Worm (Caenorhabditis elegans): ENCODE data around the gene lipl-3.

lipl-3 gene

DNA sequence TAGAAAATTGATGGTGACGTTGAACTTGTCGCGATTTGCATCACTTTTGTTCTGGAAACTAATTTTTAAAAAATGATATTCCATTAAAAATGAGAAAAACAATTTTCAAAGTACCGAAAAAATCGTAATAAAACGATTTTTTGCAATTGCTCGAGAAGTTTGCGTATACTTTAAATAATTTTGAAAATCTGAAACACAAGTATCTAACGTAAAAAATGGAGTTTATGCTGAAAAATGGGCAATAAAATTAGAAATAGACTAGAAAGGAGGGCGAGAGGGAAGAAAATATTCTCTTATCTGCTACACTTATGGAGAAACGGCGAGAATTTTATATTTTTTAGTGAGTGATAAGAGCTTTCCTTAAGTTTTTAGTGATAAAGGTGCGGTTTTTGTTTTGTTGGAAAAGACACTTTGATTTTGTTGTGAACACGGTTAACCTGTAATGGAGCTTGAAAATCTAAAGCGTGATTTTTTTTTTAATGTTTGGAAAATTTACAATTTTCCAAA lies 40.7 kb downstream of the lipl-3 start, which contains the start of gene nhr-130 (continued):
- no peak for TF ChIP-seq snpc-4 (tag; optimal IDR thresholded peaks at IDR 0.05)

DNA sequence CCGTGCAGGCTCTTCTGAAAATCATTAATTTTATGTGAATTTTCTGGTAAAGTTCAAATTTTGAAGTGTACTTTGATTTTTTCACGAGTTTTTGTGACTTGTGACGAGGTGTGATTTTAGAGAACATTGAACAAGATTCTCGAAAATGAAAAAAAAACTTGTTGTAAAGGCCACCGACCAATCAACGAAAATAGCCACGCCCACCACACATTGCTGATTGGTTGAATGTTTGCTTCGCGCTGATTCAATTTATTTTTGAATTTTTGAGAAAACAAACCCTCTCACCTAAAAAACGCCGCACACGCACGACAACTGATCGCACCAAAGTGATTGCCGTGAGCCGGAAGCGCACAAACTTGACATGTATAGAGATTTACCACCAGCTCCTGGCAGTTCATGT lies 41.2 kb downstream of the lipl-3 start:
- TF ChIP-seq tbx-2 (tag; optimal IDR thresholded peaks at IDR 0.05) (no peak), pqm-1 (tag; optimal IDR thresholded peaks at IDR 0.05) (peak; percentile 0), ztf-4 (tag; optimal IDR thresholded peaks at IDR 0.05) (no peak), elt-3 (tag; optimal IDR thresholded peaks at IDR 0.05) (no peak), egl-5 (tag; optimal IDR thresholded peaks at IDR 0.05) (no peak), hmg-11 (tag; optimal IDR thresholded peaks at IDR 0.05) (no peak), lsy-12 (tag; optimal IDR thresholded peaks at IDR 0.05) (no peak), ceh-82 (tag; optimal IDR thresholded peaks at IDR 0.05) (no peak), fkh-10 (GFP tag; optimal IDR thresholded peaks at IDR 0.05) (no peak), zag-1 (tag; optimal IDR thresholded peaks at IDR 0.05) (no peak), nfya-1 (tag; optimal IDR thresholded peaks at IDR 0.05; ENCODE audit: insufficient read depth) (peak; percentile 74), lin-15B (tag; optimal IDR thresholded peaks at IDR 0.05) (no peak), daf-12 (tag; optimal IDR thresholded peaks at IDR 0.05) (no peak)

DNA sequence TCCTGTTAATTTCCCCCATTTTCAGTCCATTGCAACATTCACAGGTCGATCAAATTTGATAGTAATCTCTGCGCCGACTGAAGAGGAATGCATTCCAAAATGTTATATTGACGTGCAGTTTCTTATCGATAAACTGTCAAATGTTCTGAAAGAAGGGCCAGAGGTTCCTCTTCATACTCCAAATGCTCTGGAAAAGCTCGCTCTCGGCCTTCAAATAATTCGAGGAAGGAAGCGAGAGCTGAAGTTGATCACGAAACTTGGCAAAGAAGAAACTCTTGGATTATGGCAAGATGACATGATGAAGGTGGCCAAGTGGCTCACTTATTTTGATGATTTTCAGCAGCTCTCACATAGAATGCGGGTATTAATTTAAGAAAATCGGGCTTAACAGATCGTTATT lies 45.0 kb downstream of the lipl-3 start:
- TF ChIP-seq lin-15B (tag; optimal IDR thresholded peaks at IDR 0.05): no peak
- no peak for TF ChIP-seq mml-1 (tag; optimal IDR thresholded peaks at IDR 0.05)
- TF ChIP-seq ztf-4 (tag; optimal IDR thresholded peaks at IDR 0.05): no peak
- TF ChIP-seq nhr-12 (tag; optimal IDR thresholded peaks at IDR 0.05): no peak
- no peak for TF ChIP-seq nhr-67 (tag; optimal IDR thresholded peaks at IDR 0.05)
- no peak for TF ChIP-seq unc-62 (GFP tag; optimal IDR thresholded peaks at IDR 0.05)
- no peak for TF ChIP-seq egl-5 (tag; optimal IDR thresholded peaks at IDR 0.05)
- no peak for TF ChIP-seq ceh-28 (tag; optimal IDR thresholded peaks at IDR 0.05)
- TF ChIP-seq ceh-16 (tag; optimal IDR thresholded peaks at IDR 0.05): no peak
- TF ChIP-seq hmg-11 (tag; optimal IDR thresholded peaks at IDR 0.05): no peak
- no peak for TF ChIP-seq tbx-2 (tag; optimal IDR thresholded peaks at IDR 0.05)
- no peak for TF ChIP-seq snpc-4 (tag; optimal IDR thresholded peaks at IDR 0.05)
- no peak for TF ChIP-seq nfya-1 (tag; optimal IDR thresholded peaks at IDR 0.05; ENCODE audit: insufficient read depth)

DNA sequence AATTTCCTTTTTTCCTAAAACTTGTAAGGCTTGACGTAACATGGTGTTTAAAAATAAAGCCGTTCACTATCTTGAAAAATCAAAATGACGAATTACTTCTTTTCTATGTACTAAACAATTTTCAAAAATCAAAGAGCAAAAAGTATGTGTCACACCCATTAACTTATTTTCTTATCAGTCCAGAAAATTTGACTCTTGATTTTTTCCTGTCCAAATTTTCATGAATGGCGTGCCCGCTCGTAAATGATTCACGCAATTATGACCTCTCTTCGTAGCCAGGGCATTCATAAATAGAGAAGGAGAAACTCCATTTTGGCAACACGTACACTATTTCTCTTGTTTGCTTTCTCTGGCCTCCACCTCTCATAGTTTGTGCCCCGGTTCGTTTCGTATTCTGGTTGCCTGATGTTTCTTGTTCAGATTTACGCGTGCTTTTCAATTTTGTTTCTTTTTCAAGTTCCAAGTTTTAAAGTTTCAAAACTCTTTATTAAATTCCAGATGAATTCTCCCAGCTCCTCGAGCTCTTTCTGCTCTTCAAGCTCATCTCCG lies 46.3 kb downstream of the lipl-3 start, which contains the start of gene nhr-55:
Gene nhr-55 (plus strand): TSS at position 499 of the 549 bp plus-strand sequence.
- TF ChIP-seq ama-1 (optimal IDR thresholded peaks at IDR 0.05) (no peak), ceh-9 (tag; optimal IDR thresholded peaks at IDR 0.05) (no peak), elt-2 (tag; optimal IDR thresholded peaks at IDR 0.05) (peak; percentile 82), pqm-1 (tag; optimal IDR thresholded peaks at IDR 0.05) (peak; percentile 90), jun-1 (tag; optimal IDR thresholded peaks at IDR 0.05) (peak; percentile 56), nfya-1 (tag; optimal IDR thresholded peaks at IDR 0.05; ENCODE audit: insufficient read depth) (no peak), ceh-16 (tag; optimal IDR thresholded peaks at IDR 0.05) (no peak), aly-2 (tag; optimal IDR thresholded peaks at IDR 0.05) (no peak), pha-4 (tag; optimal IDR thresholded peaks at IDR 0.05) (peak; percentile 70), ceh-28 (tag; optimal IDR thresholded peaks at IDR 0.05) (no peak), nhr-25 (tag; optimal IDR thresholded peaks at IDR 0.05) (no peak), nhr-11 (tag; optimal IDR thresholded peaks at IDR 0.05) (no peak), nhr-67 (tag; optimal IDR thresholded peaks at IDR 0.05) (no peak), ceh-82 (tag; optimal IDR thresholded peaks at IDR 0.05) (no peak), tbx-2 (tag; optimal IDR thresholded peaks at IDR 0.05) (no peak), egl-5 (tag; optimal IDR thresholded peaks at IDR 0.05) (no peak), unc-62 (GFP tag; optimal IDR thresholded peaks at IDR 0.05) (no peak), daf-12 (tag; optimal IDR thresholded peaks at IDR 0.05) (no peak), elt-1 (tag; optimal IDR thresholded peaks at IDR 0.05) (no peak), lin-15B (tag; optimal IDR thresholded peaks at IDR 0.05) (no peak), elt-3 (tag; optimal IDR thresholded peaks at IDR 0.05) (no peak), lin-39 (tag; optimal IDR thresholded peaks at IDR 0.05) (no peak), unc-39 (tag; optimal IDR thresholded peaks at IDR 0.05) (no peak), fkh-2 (tag; optimal IDR thresholded peaks at IDR 0.05) (no peak)

DNA sequence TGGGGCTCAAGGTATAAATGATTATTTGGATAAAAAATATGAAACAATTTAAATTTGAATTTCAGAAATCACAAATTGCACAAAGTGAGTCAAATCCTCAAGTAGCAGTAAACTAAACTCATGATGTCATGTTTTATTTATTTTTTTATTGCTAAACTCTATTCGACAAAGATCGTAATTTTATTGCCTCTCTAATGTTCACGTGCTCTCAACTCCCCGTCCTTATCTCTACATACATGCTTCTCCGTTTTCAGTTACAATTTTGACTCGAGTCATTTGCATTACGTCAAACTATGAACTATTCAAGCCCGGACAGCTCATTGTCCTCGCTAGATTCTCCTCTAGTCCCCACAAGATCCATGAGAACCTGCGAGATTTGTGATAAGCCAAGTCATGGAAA lies 49.5 kb downstream of the lipl-3 start, which contains the start of gene nhr-99:
Gene nhr-99 (plus strand): TSS at position 263 of the 400 bp plus-strand sequence.
- TF ChIP-seq fkh-2 (tag; optimal IDR thresholded peaks at IDR 0.05) (no peak), pqm-1 (tag; optimal IDR thresholded peaks at IDR 0.05) (peak; percentile 85), nhr-25 (tag; optimal IDR thresholded peaks at IDR 0.05) (no peak), nhr-43 (tag; optimal IDR thresholded peaks at IDR 0.05; ENCODE audit: poor library complexity, severe bottlenecking) (no peak), jun-1 (tag; optimal IDR thresholded peaks at IDR 0.05) (peak; percentile 62), elt-2 (tag; optimal IDR thresholded peaks at IDR 0.05) (peak; percentile 73), pha-4 (tag; optimal IDR thresholded peaks at IDR 0.05) (peak; percentile 38)

All from whole organism, L3 larva.